Worm (Caenorhabditis elegans) whole organism, early embryonic: ENCODE data around the gene srt-39.

ENCODE experiments used
- aly-1 ChIP-seq: sonication (generic microtip); optimal IDR thresholded peaks from 2 replicates; lab custom pipeline; 2016; ENCODE audit warnings: missing genetic modification characterization, missing compliant biosample characterization
- ama-1 ChIP-seq: fragments of 150-350 bp; optimal IDR thresholded peaks from 2 replicates; lab custom pipeline; 2014
- scrt-1 ChIP-seq: fragments of 200-800 bp; sonication (Bioruptor generic); IDR thresholded peaks from 2 replicates; pipeline ENCODE4 v1.3.6; 2022; ENCODE audit warnings: missing genetic modification characterization, missing compliant biosample characterization

- no peak for TF ChIP-seq scrt-1 (GFP tag; lab: Robert Waterston, UW)
- TF ChIP-seq aly-1 (tag; lab: Kevin White, UChicago) = no peak
- no peak for TF ChIP-seq ama-1
Measured at ce11 chrV:12517757-12518156, 33.1 kb downstream of the srt-39 start.
